Fruit fly (Drosophila melanogaster) S2 (cell line): ENCODE data around the gene CG32278.

Experiments used
- CG8478 ChIP-seq: fragments of >200 bp; optimal IDR thresholded peaks from 2 replicates; lab custom pipeline; 2018
- CTCF ChIP-seq, 2 experiments: fragments of >200 bp; optimal IDR thresholded peaks; 2 replicates each; lab custom pipeline; 2018

- no peak for TF ChIP-seq CTCF (optimal IDR thresholded peaks at IDR 0.05; lab: Kevin White, UChicago)
- no peak for TF ChIP-seq CG8478 (lab: Kevin White, UChicago)
Observed at dm6 chr3L:3124519-3124918, 44.6 kb upstream of the CG32278 start.
